Worm (Caenorhabditis elegans): Measurements from ENCODE around the gene T07E3.2.

ce11 chrIII:6857390-6857848, 49.1 kb upstream of the T07E3.2 start:
- no peak for TF ChIP-seq him-1 (tag; optimal IDR thresholded peaks at IDR 0.05)
- TF ChIP-seq W03F9.2 (tag; optimal IDR thresholded peaks at IDR 0.05) = no peak
- TF ChIP-seq dao-5 (tag; optimal IDR thresholded peaks at IDR 0.05) = no peak
